Fruit fly (Drosophila melanogaster): ENCODE measurements around the gene CG32713.

dm6 chrX:8484778-8485177 is 27.3 kb upstream of the CG32713 start:
- TF ChIP-seq CG34406 (GFP tag; optimal IDR thresholded peaks at IDR 0.05) (no peak), Sox15 (GFP tag; optimal IDR thresholded peaks at IDR 0.05) (no peak), CG15336 (GFP tag; IDR thresholded peaks at IDR 0.05) (no peak), Sox102F (GFP tag; optimal IDR thresholded peaks at IDR 0.05) (no peak), Lpt (GFP tag; optimal IDR thresholded peaks at IDR 0.05) (no peak), CG10669 (GFP tag; optimal IDR thresholded peaks at IDR 0.05) (no peak), acj6 (GFP tag; optimal IDR thresholded peaks at IDR 0.05) (no peak), CG32006 (GFP tag; optimal IDR thresholded peaks at IDR 0.05) (no peak), dsx (GFP tag; optimal IDR thresholded peaks at IDR 0.05; ENCODE audit: poor library complexity, severe bottlenecking) (no peak)
